Worm (Caenorhabditis elegans) whole organism, mixed stage, embryonic: Measurements from ENCODE around the gene C15C8.4.

ENCODE experiments used
- M03D4.4 ChIP-seq: sonication (generic microtip); optimal IDR thresholded peaks from 2 replicates; lab custom pipeline; 2017; ENCODE audit warnings: mild to moderate bottlenecking, missing genetic modification characterization, missing compliant biosample characterization
- bed-3 ChIP-seq: fragments of 200-800 bp; sonication (Bioruptor generic); optimal IDR thresholded peaks from 3 replicates; lab custom pipeline; 2018; ENCODE audit warnings: mild to moderate bottlenecking, missing genetic modification characterization, moderate library complexity, missing compliant biosample characterization
- blmp-1 ChIP-seq: fragments of 150-350 bp; optimal IDR thresholded peaks from 2 replicates; lab custom pipeline; 2014; ENCODE audit warnings: missing biosample characterization, missing genetic modification characterization
- ceh-43 ChIP-seq: fragments of 200-800 bp; sonication (Bioruptor generic); optimal IDR thresholded peaks from 2 replicates; lab custom pipeline; 2018; ENCODE audit warnings: mild to moderate bottlenecking, missing genetic modification characterization, moderate library complexity, missing compliant biosample characterization
- ceh-83 ChIP-seq: fragments of 200-800 bp; sonication (Bioruptor generic); optimal IDR thresholded peaks from 2 replicates; lab custom pipeline; 2018; ENCODE audit warnings: mild to moderate bottlenecking, missing genetic modification characterization, missing compliant biosample characterization
- ces-1 ChIP-seq: fragments of 150-350 bp; optimal IDR thresholded peaks from 2 replicates; lab custom pipeline; 2014; ENCODE audit warnings: missing biosample characterization, missing genetic modification reagents, missing genetic modification characterization
- cnd-1 ChIP-seq: fragments of 200-800 bp; sonication (Bioruptor generic); optimal IDR thresholded peaks from 2 replicates; lab custom pipeline; 2018; ENCODE audit warnings: mild to moderate bottlenecking, missing genetic modification characterization, missing compliant biosample characterization
- drap-1 ChIP-seq: fragments of 200-800 bp; sonication (Bioruptor generic); optimal IDR thresholded peaks from 3 replicates; lab custom pipeline; 2018; ENCODE audit warnings: mild to moderate bottlenecking, missing genetic modification characterization, missing compliant biosample characterization
- elt-3 ChIP-seq: fragments of 150-350 bp; optimal IDR thresholded peaks from 2 replicates; lab custom pipeline; 2014; ENCODE audit warnings: missing biosample characterization, missing genetic modification characterization
- flh-1 ChIP-seq: fragments of 200-800 bp; sonication (Bioruptor generic); optimal IDR thresholded peaks from 2 replicates; lab custom pipeline; 2018; ENCODE audit warnings: mild to moderate bottlenecking, missing genetic modification characterization, moderate library complexity, missing compliant biosample characterization
- hlh-1 ChIP-seq: fragments of 150-350 bp; optimal IDR thresholded peaks from 2 replicates; lab custom pipeline; 2014; ENCODE audit warnings: missing biosample characterization, missing genetic modification reagents, missing genetic modification characterization
- lin-13 ChIP-seq: fragments of 150-350 bp; optimal IDR thresholded peaks from 2 replicates; lab custom pipeline; 2014; ENCODE audit warnings: missing biosample characterization, missing genetic modification characterization
- lin-32 ChIP-seq: fragments of 200-800 bp; sonication (Bioruptor generic); optimal IDR thresholded peaks from 2 replicates; lab custom pipeline; 2018; ENCODE audit warnings: mild to moderate bottlenecking, missing genetic modification characterization, missing compliant biosample characterization
- mab-5 ChIP-seq: fragments of 150-350 bp; optimal IDR thresholded peaks from 2 replicates; lab custom pipeline; 2014; ENCODE audit warnings: missing biosample characterization, missing genetic modification characterization
- mep-1 ChIP-seq: fragments of 150-350 bp; optimal IDR thresholded peaks from 2 replicates; lab custom pipeline; 2017; ENCODE audit warnings: missing biosample characterization, missing genetic modification reagents, missing genetic modification characterization, inconsistent platforms
- mls-2 ChIP-seq: sonication (generic microtip); optimal IDR thresholded peaks from 2 replicates; lab custom pipeline; 2016; ENCODE audit warnings: mild to moderate bottlenecking, missing genetic modification characterization, moderate library complexity, missing compliant biosample characterization
- nhr-2 ChIP-seq: fragments of 150-350 bp; optimal IDR thresholded peaks from 2 replicates; lab custom pipeline; 2014; ENCODE audit warnings: missing biosample characterization, missing genetic modification characterization
- nhr-28 ChIP-seq: fragments of 150-350 bp; optimal IDR thresholded peaks from 2 replicates; lab custom pipeline; 2014; ENCODE audit warnings: missing biosample characterization, missing genetic modification characterization
- nhr-76 ChIP-seq: sonication (generic microtip); optimal IDR thresholded peaks from 2 replicates; lab custom pipeline; 2017; ENCODE audit warnings: missing biosample characterization, missing genetic modification characterization
- pha-4 ChIP-seq: fragments of 150-350 bp; optimal IDR thresholded peaks from 2 replicates; lab custom pipeline; 2018; ENCODE audit warnings: missing biosample characterization, missing genetic modification reagents, missing genetic modification characterization
- sem-2 ChIP-seq: fragments of 200-800 bp; sonication (Bioruptor generic); optimal IDR thresholded peaks from 2 replicates; lab custom pipeline; 2018; ENCODE audit warnings: mild to moderate bottlenecking, missing genetic modification characterization, missing compliant biosample characterization
- sptf-1 ChIP-seq: sonication (generic microtip); optimal IDR thresholded peaks from 2 replicates; lab custom pipeline; 2017; ENCODE audit warnings: mild to moderate bottlenecking, missing genetic modification characterization, moderate library complexity, missing compliant biosample characterization
- tbx-8 ChIP-seq: fragments of 200-800 bp; sonication (Bioruptor generic); optimal IDR thresholded peaks from 2 replicates; lab custom pipeline; 2018; ENCODE audit warnings: mild to moderate bottlenecking, missing genetic modification characterization, moderate library complexity, missing compliant biosample characterization
- unc-120 ChIP-seq: sonication (generic microtip); optimal IDR thresholded peaks from 2 replicates; lab custom pipeline; 2017; ENCODE audit warnings: missing genetic modification characterization, missing compliant biosample characterization; ENCODE audit not compliant: poor library complexity, severe bottlenecking
- unc-39 ChIP-seq: fragments of 150-350 bp; optimal IDR thresholded peaks from 2 replicates; lab custom pipeline; 2014; ENCODE audit warnings: missing biosample characterization, missing genetic modification characterization
- unc-62 ChIP-seq: fragments of 150-350 bp; optimal IDR thresholded peaks from 2 replicates; lab custom pipeline; 2014; ENCODE audit warnings: missing biosample characterization, missing genetic modification reagents, missing genetic modification characterization
- zip-8 ChIP-seq: fragments of 150-350 bp; optimal IDR thresholded peaks from 2 replicates; lab custom pipeline; 2014; ENCODE audit warnings: missing biosample characterization, missing genetic modification characterization
- ztf-11 ChIP-seq: fragments of 150-350 bp; optimal IDR thresholded peaks from 2 replicates; lab custom pipeline; 2014; ENCODE audit warnings: missing biosample characterization, missing genetic modification characterization

C15C8.4 gene

ce11 chrV:12711999-12712398 lies 35.3 kb downstream of the C15C8.4 start, which contains the start of gene R11D1.3:
Gene R11D1.3 (minus strand): TSS chrV:12712099.
- TF ChIP-seq cnd-1 (tag; lab: Kevin White, UChicago) (no peak), unc-120 (tag; lab: Kevin White, UChicago) (no peak), M03D4.4 (no peak)

ce11 chrV:12708305-12708704 lies 39.0 kb downstream of the C15C8.4 start, which contains the start of gene R11D1.2:
Gene R11D1.2 (plus strand): TSS chrV:12708605.
- no peak for TF ChIP-seq bed-3
- no peak for TF ChIP-seq unc-39 (tag; lab: Kevin White, UChicago)
- no peak for TF ChIP-seq pha-4 (tag; lab: Kevin White, UChicago)
- no peak for TF ChIP-seq cnd-1 (tag; lab: Kevin White, UChicago)
- TF ChIP-seq ces-1 (GFP tag; lab: Kevin White, UChicago) = no peak

ce11 chrV:12706511-12706910 lies 40.8 kb downstream of the C15C8.4 start:
- TF ChIP-seq lin-13 (no peak), elt-3 (tag; lab: Kevin White, UChicago) (no peak), tbx-8 (GFP tag; lab: Kevin White, UChicago) (no peak), nhr-28 (tag; lab: Kevin White, UChicago) (no peak), blmp-1 (no peak), ztf-11 (tag; lab: Kevin White, UChicago) (no peak), flh-1 (GFP tag; lab: Kevin White, UChicago) (no peak), mls-2 (tag; lab: Kevin White, UChicago) (no peak), ceh-83 (GFP tag; lab: Kevin White, UChicago) (no peak)

- TF ChIP-seq mab-5 (tag; lab: Kevin White, UChicago) (no peak), nhr-2 (tag; lab: Kevin White, UChicago) (no peak), sem-2 (GFP tag; lab: Kevin White, UChicago) (no peak), nhr-76 (tag; lab: Kevin White, UChicago) (no peak), mep-1 (tag; lab: Kevin White, UChicago) (no peak), ztf-11 (tag; lab: Kevin White, UChicago) (no peak)
These were observed 43.2 kb downstream of the C15C8.4 start, which contains the start of gene R11D1.1 for ce11 chrV:12704077-12704476. Gene R11D1.1 (plus strand): TSS chrV:12704377.

ce11 chrV:12701613-12702012 lies 45.6 kb downstream of the C15C8.4 start:
- TF ChIP-seq hlh-1 (tag; lab: Kevin White, UChicago) = no peak
- TF ChIP-seq ces-1 (GFP tag; lab: Kevin White, UChicago) = peak; percentile 63
- no peak for TF ChIP-seq ceh-43 (GFP tag; lab: Kevin White, UChicago)

ce11 chrV:12697364-12697901 lies 49.8 kb downstream of the C15C8.4 start, which contains the start of gene istr-1:
Gene istr-1 (plus strand): TSS chrV:12697858.
- TF ChIP-seq sem-2 (GFP tag; lab: Kevin White, UChicago) (no peak), unc-120 (tag; lab: Kevin White, UChicago) (peak; percentile 73)
- TF ChIP-seq, all 35 proteins: peak for 1

ce11 chrV:12696790-12697189 lies 50.5 kb downstream of the C15C8.4 start:
- TF ChIP-seq lin-32 (GFP tag; lab: Kevin White, UChicago) (no peak), nhr-2 (tag; lab: Kevin White, UChicago) (no peak), unc-62 (GFP tag; lab: Kevin White, UChicago) (no peak), hlh-1 (tag; lab: Kevin White, UChicago) (no peak), cnd-1 (tag; lab: Kevin White, UChicago) (no peak)

ce11 chrV:12695968-12696367 lies 51.3 kb downstream of the C15C8.4 start, which contains the start of gene K10C8.4:
Gene K10C8.4 (plus strand): TSS chrV:12696268.
- TF ChIP-seq sptf-1 = no peak
- TF ChIP-seq hlh-1 (tag; lab: Kevin White, UChicago) = no peak
- TF ChIP-seq zip-8 (tag; lab: Kevin White, UChicago) = no peak
- TF ChIP-seq elt-3 (tag; lab: Kevin White, UChicago) = no peak
- no peak for TF ChIP-seq sem-2 (GFP tag; lab: Kevin White, UChicago)
- no peak for TF ChIP-seq mep-1 (tag; lab: Kevin White, UChicago)
- no peak for TF ChIP-seq drap-1
- no peak for TF ChIP-seq bed-3
- TF ChIP-seq blmp-1 = no peak
- no peak for TF ChIP-seq pha-4 (tag; lab: Kevin White, UChicago)
